Worm (Caenorhabditis elegans) whole organism, early embryonic: ENCODE measurements around the gene dhs-22.

Source experiments
- B0310.2 ChIP-seq: sonication (generic microtip); optimal IDR thresholded peaks from 2 replicates; lab custom pipeline; 2016; ENCODE audit warnings: mild to moderate bottlenecking, missing genetic modification characterization, missing compliant biosample characterization
- ama-1 ChIP-seq: fragments of 150-350 bp; optimal IDR thresholded peaks from 2 replicates; lab custom pipeline; 2014
- ceh-13 ChIP-seq: fragments of 200-800 bp; sonication (Bioruptor generic); optimal IDR thresholded peaks from 2 replicates; lab custom pipeline; 2018; ENCODE audit warnings: mild to moderate bottlenecking, missing genetic modification characterization, missing compliant biosample characterization
- ceh-36 ChIP-seq: sonication (generic microtip); optimal IDR thresholded peaks from 2 replicates; lab custom pipeline; 2016; ENCODE audit warnings: missing genetic modification characterization, inconsistent platforms, missing compliant biosample characterization
- ets-7 ChIP-seq: sonication (generic microtip); optimal IDR thresholded peaks from 2 replicates; lab custom pipeline; 2016; ENCODE audit warnings: missing genotype, missing genetic modification characterization, missing compliant biosample characterization
- flt-1 ChIP-seq: fragments of 200-800 bp; sonication (Bioruptor generic); IDR thresholded peaks from 2 replicates; pipeline ENCODE4 v1.3.6; 2022; ENCODE audit warnings: missing genetic modification characterization, missing compliant biosample characterization
- hmg-4 ChIP-seq: fragments of 200-800 bp; sonication (Bioruptor generic); optimal IDR thresholded peaks from 2 replicates; lab custom pipeline; 2018; ENCODE audit warnings: mild to moderate bottlenecking, missing genetic modification characterization, missing compliant biosample characterization
- hnd-1 ChIP-seq: sonication (generic microtip); optimal IDR thresholded peaks from 2 replicates; lab custom pipeline; 2016; ENCODE audit warnings: missing genetic modification characterization, missing compliant biosample characterization
- scrt-1 ChIP-seq: fragments of 200-800 bp; sonication (Bioruptor generic); IDR thresholded peaks from 2 replicates; pipeline ENCODE4 v1.3.6; 2022; ENCODE audit warnings: missing genetic modification characterization, missing compliant biosample characterization
- sea-1 ChIP-seq: fragments of 200-800 bp; sonication (Bioruptor generic); conservative IDR thresholded peaks from 2 replicates; pipeline ENCODE4 v1.3.6; 2022; ENCODE audit warnings: missing genetic modification characterization, missing compliant biosample characterization
- tbx-11 ChIP-seq: fragments of 200-800 bp; sonication (Bioruptor generic); IDR thresholded peaks from 2 replicates; pipeline ENCODE4 v1.3.6; 2022; ENCODE audit warnings: missing genetic modification characterization, missing compliant biosample characterization

ce11 chrV:14396123-14396669 lies 25.0 kb downstream of the dhs-22 start:
- TF ChIP-seq ama-1 (lab: Kevin White, UChicago): no peak
- TF ChIP-seq ets-7: no peak
- TF ChIP-seq hmg-4 (GFP tag; lab: Kevin White, UChicago): no peak
- TF ChIP-seq scrt-1 (GFP tag; lab: Robert Waterston, UW): no peak
- TF ChIP-seq flt-1 (GFP tag; lab: Robert Waterston, UW): no peak
- TF ChIP-seq B0310.2 (tag; lab: Kevin White, UChicago): no peak
- TF ChIP-seq ceh-36 (tag; lab: Kevin White, UChicago): no peak
- TF ChIP-seq tbx-11: no peak
- no peak for TF ChIP-seq ceh-13 (GFP tag; lab: Kevin White, UChicago)
- TF ChIP-seq sea-1 (GFP tag; lab: Robert Waterston, UW): no peak
- TF ChIP-seq hnd-1 (tag; lab: Kevin White, UChicago): no peak
